Worm (Caenorhabditis elegans): ENCODE data around the gene T28F3.9.

DNA sequence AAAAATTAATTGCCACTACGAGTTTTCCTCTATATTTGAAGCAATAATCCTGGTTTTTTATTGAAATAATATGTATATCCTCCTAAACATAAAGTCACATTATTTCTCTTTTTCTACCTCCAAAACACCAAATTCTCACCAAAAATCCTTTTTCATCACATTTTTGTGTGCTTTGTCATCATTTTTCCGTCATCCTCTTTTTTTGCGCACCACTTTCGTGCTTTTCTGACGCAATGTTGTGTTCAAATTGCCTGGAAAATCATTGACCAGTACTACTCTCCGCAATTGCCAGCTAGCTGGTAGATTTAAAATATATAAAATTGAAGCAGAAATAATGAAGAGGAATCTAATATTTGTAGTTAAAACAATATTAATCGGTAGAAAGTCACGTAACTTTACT lies 40.2 kb upstream of the T28F3.9 start:
- no peak for TF ChIP-seq ztf-23 (GFP tag; IDR thresholded peaks at IDR 0.05)
- TF ChIP-seq flt-1 (GFP tag; IDR thresholded peaks at IDR 0.05) = no peak
